Worm (Caenorhabditis elegans): ENCODE data around the gene rsp-5.

rsp-5 gene

DNA sequence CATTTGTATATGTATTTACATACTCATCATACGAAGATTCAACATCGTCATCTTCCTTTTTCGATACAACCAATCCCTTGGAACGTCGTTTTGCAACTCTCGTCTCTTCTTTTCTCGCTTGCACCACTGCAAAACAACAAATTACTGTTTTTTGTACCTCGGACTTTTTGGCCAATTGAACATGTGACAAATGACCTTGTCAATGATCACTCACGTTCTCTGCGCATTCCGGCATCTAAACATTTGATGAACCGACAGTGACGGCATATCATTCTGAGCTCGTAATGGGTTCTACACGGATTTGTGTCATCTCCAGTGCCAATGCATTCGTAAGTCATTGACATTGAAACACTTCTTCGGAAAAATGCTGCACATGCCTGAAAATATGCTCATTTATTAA lies 41.8 kb upstream of the rsp-5 start (continued):
- TF ChIP-seq nhr-237 (tag; optimal IDR thresholded peaks at IDR 0.05) (no peak), nhr-10 (tag; optimal IDR thresholded peaks at IDR 0.05) (no peak), dmd-4 (tag; optimal IDR thresholded peaks at IDR 0.05) (no peak), skn-1 (tag; optimal IDR thresholded peaks at IDR 0.05) (no peak), lin-11 (tag; optimal IDR thresholded peaks at IDR 0.05) (no peak), elt-3 (tag; optimal IDR thresholded peaks at IDR 0.05) (no peak), snpc-4 (tag; optimal IDR thresholded peaks at IDR 0.05) (no peak)

DNA sequence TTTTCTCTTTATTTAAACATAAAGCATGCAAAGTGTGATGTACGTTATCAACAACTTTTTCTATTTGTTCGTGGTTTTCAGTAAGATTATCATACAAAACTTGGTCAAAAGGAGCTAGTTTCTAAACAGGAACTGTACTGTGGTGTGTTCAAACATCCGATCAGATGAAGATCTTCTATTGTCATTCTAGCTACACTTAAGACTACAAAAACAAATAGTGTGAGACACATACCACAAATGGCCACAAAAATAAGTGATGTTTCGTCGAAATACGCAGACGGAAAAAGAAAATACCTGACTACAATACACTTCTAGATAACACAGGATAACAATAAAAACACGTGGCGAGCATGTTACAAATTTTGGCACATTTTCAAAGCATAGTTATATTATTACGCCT lies 41.3 kb upstream of the rsp-5 start:
- no peak for TF ChIP-seq C34F6.9 (tag; optimal IDR thresholded peaks at IDR 0.05)
- TF ChIP-seq sma-9 (GFP tag; optimal IDR thresholded peaks at IDR 0.05): no peak
- TF ChIP-seq sma-9 (tag; optimal IDR thresholded peaks at IDR 0.05): no peak
- TF ChIP-seq ceh-82 (tag; optimal IDR thresholded peaks at IDR 0.05): no peak
- TF ChIP-seq fos-1 (tag; optimal IDR thresholded peaks at IDR 0.05): peak; percentile 59
- TF ChIP-seq crh-2 (tag; optimal IDR thresholded peaks at IDR 0.05): peak; percentile 27
- TF ChIP-seq mdl-1 (tag; optimal IDR thresholded peaks at IDR 0.05): no peak
- peak; percentile 47 for TF ChIP-seq nhr-25 (tag; optimal IDR thresholded peaks at IDR 0.05)

- TF ChIP-seq nhr-23 (tag; optimal IDR thresholded peaks at IDR 0.05) (no peak), blmp-1 (tag; optimal IDR thresholded peaks at IDR 0.05; ENCODE audit: insufficient read depth) (peak; percentile 24), fos-1 (tag; optimal IDR thresholded peaks at IDR 0.05) (peak; percentile 62)
Measured at ce11 chrII:6449656-6450055, 40.3 kb upstream of the rsp-5 start, which contains the start of gene nhr-22. nhr-22 (minus strand) TSS chrII:6449792.

- TF ChIP-seq sma-9 (GFP tag; optimal IDR thresholded peaks at IDR 0.05) (peak; percentile 33), sma-9 (tag; optimal IDR thresholded peaks at IDR 0.05) (no peak), ztf-1 (GFP tag; conservative IDR thresholded peaks at IDR 0.05) (no peak), nhr-10 (tag; optimal IDR thresholded peaks at IDR 0.05) (no peak), lin-13 (GFP tag; optimal IDR thresholded peaks at IDR 0.05) (peak; percentile 55), unc-39 (tag; optimal IDR thresholded peaks at IDR 0.05) (no peak), mbf-1 (tag; optimal IDR thresholded peaks at IDR 0.05) (no peak), dmd-4 (tag; optimal IDR thresholded peaks at IDR 0.05) (no peak), nhr-237 (tag; optimal IDR thresholded peaks at IDR 0.05) (no peak), alr-1 (tag; optimal IDR thresholded peaks at IDR 0.05) (no peak), nhr-129 (tag; optimal IDR thresholded peaks at IDR 0.05) (peak; percentile 79), Y55F3AM.14 (GFP tag; optimal IDR thresholded peaks at IDR 0.05) (no peak), C34F6.9 (tag; optimal IDR thresholded peaks at IDR 0.05) (peak; percentile 78), elt-3 (tag; optimal IDR thresholded peaks at IDR 0.05) (no peak), snpc-4 (tag; optimal IDR thresholded peaks at IDR 0.05) (peak; percentile 14), elt-1 (tag; optimal IDR thresholded peaks at IDR 0.05) (no peak), nhr-6 (tag; optimal IDR thresholded peaks at IDR 0.05) (no peak), zag-1 (tag; optimal IDR thresholded peaks at IDR 0.05) (no peak), crh-2 (tag; optimal IDR thresholded peaks at IDR 0.05) (peak; percentile 44), fos-1 (tag; optimal IDR thresholded peaks at IDR 0.05) (peak; percentile 8), lin-11 (tag; optimal IDR thresholded peaks at IDR 0.05) (peak; percentile 9), ztf-11 (tag; optimal IDR thresholded peaks at IDR 0.05) (no peak), nhr-77 (tag; optimal IDR thresholded peaks at IDR 0.05) (no peak), ama-1 (optimal IDR thresholded peaks at IDR 0.05) (no peak), sma-3 (GFP tag; optimal IDR thresholded peaks at IDR 0.05) (no peak), nhr-25 (tag; optimal IDR thresholded peaks at IDR 0.05) (no peak), nhr-12 (tag; optimal IDR thresholded peaks at IDR 0.05) (no peak), aly-2 (tag; optimal IDR thresholded peaks at IDR 0.05) (no peak), unc-55 (GFP tag; optimal IDR thresholded peaks at IDR 0.05) (peak; percentile 74), lsy-2 (tag; optimal IDR thresholded peaks at IDR 0.05) (peak in 1 of 2 experiments; percentile 76), F13H6.1 (tag; optimal IDR thresholded peaks at IDR 0.05) (peak; percentile 30), nhr-21 (tag; optimal IDR thresholded peaks at IDR 0.05) (peak; percentile 2), egl-27 (tag; optimal IDR thresholded peaks at IDR 0.05) (no peak), nhr-23 (tag; optimal IDR thresholded peaks at IDR 0.05) (no peak), lin-39 (tag; optimal IDR thresholded peaks at IDR 0.05) (no peak), sem-4 (tag; optimal IDR thresholded peaks at IDR 0.05) (no peak), blmp-1 (tag; optimal IDR thresholded peaks at IDR 0.05; ENCODE audit: insufficient read depth) (no peak), ceh-82 (tag; optimal IDR thresholded peaks at IDR 0.05) (no peak), R02D3.7 (tag; optimal IDR thresholded peaks at IDR 0.05) (no peak), ztf-4 (tag; optimal IDR thresholded peaks at IDR 0.05) (no peak), peb-1 (tag; optimal IDR thresholded peaks at IDR 0.05) (no peak), gmeb-1 (tag; optimal IDR thresholded peaks at IDR 0.05) (no peak), ZK546.5 (tag; optimal IDR thresholded peaks at IDR 0.05) (no peak), mab-5 (tag; optimal IDR thresholded peaks at IDR 0.05) (peak; percentile 31), ceh-16 (tag; optimal IDR thresholded peaks at IDR 0.05) (no peak), skn-1 (tag; optimal IDR thresholded peaks at IDR 0.05) (no peak)
Measured at ce11 chrII:6453341-6453806, 36.6 kb upstream of the rsp-5 start, which contains the start of gene atg-16.2. atg-16.2 (minus strand) TSS chrII:6453391.
